Worm (Caenorhabditis elegans) whole organism, L2 larva: ENCODE measurements around the gene pdl-1.
A peak's percentile ranks its signal among the peaks of the same experiment; 100 is the strongest.

Source experiments
- Y55F3AM.14 ChIP-seq: fragments of 200-800 bp; sonication (Bioruptor generic); optimal IDR thresholded peaks from 2 replicates; lab custom pipeline; 2018; ENCODE audit warnings: mild to moderate bottlenecking, missing genetic modification characterization, missing compliant biosample characterization
- ZK546.5 ChIP-seq: sonication (generic microtip); optimal IDR thresholded peaks from 2 replicates; lab custom pipeline; 2017; ENCODE audit warnings: missing biosample characterization, missing genetic modification characterization
- alr-1 ChIP-seq: fragments of 150-350 bp; optimal IDR thresholded peaks from 2 replicates; lab custom pipeline; 2014; ENCODE audit warnings: missing biosample characterization, missing genetic modification characterization
- ama-1 ChIP-seq: fragments of 150-350 bp; optimal IDR thresholded peaks from 2 replicates; lab custom pipeline; 2018; ENCODE audit warnings: inconsistent platforms
- blmp-1 ChIP-seq: sonication (generic microtip); optimal IDR thresholded peaks from 2 replicates; lab custom pipeline; 2017; ENCODE audit warnings: missing genetic modification characterization, mild to moderate bottlenecking, missing compliant biosample characterization, antibody characterized with exemption, moderate library complexity; ENCODE audit not compliant: insufficient read depth
- ceh-82 ChIP-seq: fragments of 150-350 bp; optimal IDR thresholded peaks from 2 replicates; lab custom pipeline; 2014; ENCODE audit warnings: missing biosample characterization, missing genetic modification characterization
- crh-2 ChIP-seq: sonication (generic microtip); optimal IDR thresholded peaks from 2 replicates; lab custom pipeline; 2017; ENCODE audit warnings: missing biosample characterization, missing genetic modification characterization
- dmd-4 ChIP-seq: sonication (generic microtip); optimal IDR thresholded peaks from 2 replicates; lab custom pipeline; 2017; ENCODE audit warnings: missing biosample characterization, missing genetic modification characterization
- egl-27 ChIP-seq: sonication (generic microtip); optimal IDR thresholded peaks from 3 replicates; lab custom pipeline; 2017; ENCODE audit warnings: missing biosample characterization, missing genetic modification reagents, missing genetic modification characterization
- elt-1 ChIP-seq: fragments of 150-350 bp; optimal IDR thresholded peaks from 2 replicates; lab custom pipeline; 2014; ENCODE audit warnings: missing biosample characterization, missing genetic modification characterization
- fos-1 ChIP-seq: fragments of 150-350 bp; optimal IDR thresholded peaks from 2 replicates; lab custom pipeline; 2014; ENCODE audit warnings: missing biosample characterization, missing genetic modification characterization
- gmeb-1 ChIP-seq: fragments of 150-350 bp; optimal IDR thresholded peaks from 2 replicates; lab custom pipeline; 2014; ENCODE audit warnings: missing biosample characterization, missing genetic modification characterization
- lin-39 ChIP-seq: fragments of 150-350 bp; optimal IDR thresholded peaks from 2 replicates; lab custom pipeline; 2014; ENCODE audit warnings: missing biosample characterization, missing genetic modification reagents, missing genetic modification characterization
- lsy-2 ChIP-seq, 2 experiments: fragments of 150-350 bp in 1 of 2; sonication (generic microtip) in 1 of 2; optimal IDR thresholded peaks; 2 replicates each; lab custom pipeline; 2014 to 2017; ENCODE audit warnings: missing biosample characterization in 2 of 2, missing genetic modification characterization in 2 of 2
- mab-5 ChIP-seq: fragments of 150-350 bp; optimal IDR thresholded peaks from 2 replicates; lab custom pipeline; 2014; ENCODE audit warnings: missing biosample characterization, missing genetic modification characterization
- mdl-1 ChIP-seq, 2 experiments: fragments of 150-350 bp in 1 of 2; sonication (generic microtip) in 1 of 2; optimal IDR thresholded peaks; 2 replicates each; lab custom pipeline; 2017; ENCODE audit warnings: missing biosample characterization in 2 of 2, missing genetic modification characterization in 2 of 2
- nhr-10 ChIP-seq: sonication (generic microtip); optimal IDR thresholded peaks from 2 replicates; lab custom pipeline; 2017; ENCODE audit warnings: missing biosample characterization, missing genetic modification characterization
- nhr-11 ChIP-seq: fragments of 150-350 bp; optimal IDR thresholded peaks from 2 replicates; lab custom pipeline; 2014; ENCODE audit warnings: missing biosample characterization, missing genetic modification characterization
- nhr-129 ChIP-seq: fragments of 150-350 bp; optimal IDR thresholded peaks from 2 replicates; lab custom pipeline; 2014; ENCODE audit warnings: missing biosample characterization, missing genetic modification characterization
- nhr-21 ChIP-seq: fragments of 150-350 bp; optimal IDR thresholded peaks from 2 replicates; lab custom pipeline; 2014; ENCODE audit warnings: missing biosample characterization, missing genetic modification characterization
- nhr-23 ChIP-seq: fragments of 150-350 bp; optimal IDR thresholded peaks from 2 replicates; lab custom pipeline; 2014; ENCODE audit warnings: missing biosample characterization, missing genetic modification reagents, missing genetic modification characterization
- nhr-237 ChIP-seq: fragments of 150-350 bp; optimal IDR thresholded peaks from 2 replicates; lab custom pipeline; 2014; ENCODE audit warnings: missing biosample characterization, missing genetic modification characterization
- nhr-6 ChIP-seq: fragments of 150-350 bp; optimal IDR thresholded peaks from 2 replicates; lab custom pipeline; 2014; ENCODE audit warnings: missing biosample characterization, missing genetic modification characterization
- nhr-77 ChIP-seq: fragments of 150-350 bp; optimal IDR thresholded peaks from 2 replicates; lab custom pipeline; 2014; ENCODE audit warnings: missing biosample characterization, missing genetic modification characterization
- sem-4 ChIP-seq: fragments of 150-350 bp; optimal IDR thresholded peaks from 2 replicates; lab custom pipeline; 2014; ENCODE audit warnings: missing biosample characterization, missing genetic modification reagents, missing genetic modification characterization
- sma-3 ChIP-seq: sonication (generic microtip); optimal IDR thresholded peaks from 2 replicates; lab custom pipeline; 2016; ENCODE audit warnings: missing genetic modification reagents, missing genetic modification characterization, missing compliant biosample characterization
- sma-9 ChIP-seq, 2 experiments: fragments of 150-350 bp in 1 of 2; sonication (generic microtip) in 1 of 2; optimal IDR thresholded peaks; 2 replicates each; lab custom pipeline; 2014 to 2016; ENCODE audit warnings: missing genetic modification characterization in 2 of 2, mild to moderate bottlenecking in 1 of 2, missing biosample characterization in 1 of 2, missing compliant biosample characterization in 1 of 2, missing genetic modification reagents in 1 of 2, moderate library complexity in 1 of 2
- snpc-4 ChIP-seq: fragments of 150-350 bp; optimal IDR thresholded peaks from 2 replicates; lab custom pipeline; 2014; ENCODE audit warnings: missing biosample characterization, missing genetic modification characterization
- unc-39 ChIP-seq: fragments of 150-350 bp; optimal IDR thresholded peaks from 2 replicates; lab custom pipeline; 2014; ENCODE audit warnings: missing biosample characterization, missing genetic modification characterization
- unc-55 ChIP-seq: fragments of 150-350 bp; sonication (generic microtip); optimal IDR thresholded peaks from 3 replicates; lab custom pipeline; 2014; ENCODE audit warnings: missing biosample characterization, missing genetic modification reagents, missing genetic modification characterization
- unc-62 ChIP-seq: fragments of 150-350 bp; optimal IDR thresholded peaks from 2 replicates; lab custom pipeline; 2014; ENCODE audit warnings: missing biosample characterization, missing genetic modification reagents, missing genetic modification characterization
- zag-1 ChIP-seq: fragments of 150-350 bp; optimal IDR thresholded peaks from 2 replicates; lab custom pipeline; 2014; ENCODE audit warnings: missing biosample characterization, missing genetic modification characterization
- ztf-1 ChIP-seq: fragments of 200-800 bp; sonication (Bioruptor generic); conservative IDR thresholded peaks from 2 replicates; pipeline ENCODE4 v1.3.6; 2022; ENCODE audit warnings: missing genetic modification characterization, missing compliant biosample characterization
- ztf-11 ChIP-seq: sonication (generic microtip); optimal IDR thresholded peaks from 2 replicates; lab custom pipeline; 2017; ENCODE audit warnings: missing biosample characterization, missing genetic modification characterization
- ztf-4 ChIP-seq: fragments of 150-350 bp; optimal IDR thresholded peaks from 2 replicates; lab custom pipeline; 2014; ENCODE audit warnings: missing biosample characterization, missing genetic modification characterization

pdl-1 gene

DNA sequence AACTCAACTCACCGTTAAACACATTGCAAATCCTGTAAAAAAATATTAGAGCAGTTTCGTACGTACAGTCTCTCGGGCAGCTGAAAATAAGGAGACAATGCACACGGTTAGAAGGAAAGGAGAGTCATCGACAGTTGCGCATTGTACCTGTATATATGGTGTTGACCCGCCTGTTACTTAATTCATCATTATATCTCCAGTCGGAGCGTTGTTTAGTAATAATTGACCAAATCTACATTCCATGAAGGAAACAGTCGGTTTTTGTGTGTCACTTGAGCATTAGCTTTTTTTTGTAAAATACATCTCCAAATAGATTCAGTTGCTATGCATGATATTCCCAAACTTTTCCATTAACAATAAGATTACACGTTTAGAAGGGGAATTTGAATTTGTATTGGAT is 22.1 kb upstream of the pdl-1 start, which contains the start of gene C27H5.12:
C27H5.12 (minus strand) TSS at position 101 of the 400 bp plus-strand sequence.
- TF ChIP-seq zag-1 (tag; lab: Kevin White, UChicago) (no peak), snpc-4 (tag; lab: Kevin White, UChicago) (no peak), sma-9 (GFP tag; optimal IDR thresholded peaks at IDR 0.05; lab: Kevin White, UChicago) (no peak), sma-9 (tag; optimal IDR thresholded peaks at IDR 0.05; lab: Kevin White, UChicago) (no peak), ama-1 (lab: Kevin White, UChicago) (no peak), nhr-23 (tag; lab: Kevin White, UChicago) (no peak), unc-55 (GFP tag; lab: Kevin White, UChicago) (no peak), alr-1 (no peak), egl-27 (tag; lab: Kevin White, UChicago) (no peak), nhr-6 (tag; lab: Kevin White, UChicago) (no peak), nhr-237 (tag; lab: Kevin White, UChicago) (no peak), gmeb-1 (tag; lab: Kevin White, UChicago) (no peak), ztf-11 (tag; lab: Kevin White, UChicago) (no peak), unc-39 (tag; lab: Kevin White, UChicago) (no peak), lsy-2 (tag; optimal IDR thresholded peaks at IDR 0.05; lab: Kevin White, UChicago) (no peak), dmd-4 (tag; lab: Kevin White, UChicago) (no peak), Y55F3AM.14 (no peak), blmp-1 (no peak), nhr-129 (tag; lab: Kevin White, UChicago) (no peak), ceh-82 (tag; lab: Kevin White, UChicago) (no peak)

DNA sequence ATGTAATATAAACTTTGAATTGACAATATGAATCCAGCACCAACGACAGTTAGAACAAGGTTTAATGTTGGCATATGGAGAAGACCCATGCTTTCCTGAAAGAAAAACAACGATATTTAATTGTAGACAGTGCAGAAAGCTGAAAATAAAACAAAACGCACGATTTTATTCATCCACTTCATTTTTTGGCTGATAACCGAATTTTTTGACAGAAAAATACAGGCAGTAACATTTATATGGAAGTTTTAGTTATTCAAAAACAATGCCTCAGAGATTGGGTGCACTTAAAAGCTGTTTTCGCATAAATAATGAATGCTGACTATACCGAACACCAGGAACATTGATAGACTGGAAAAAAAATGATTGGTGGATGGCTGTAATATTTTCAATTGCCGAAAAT is 17.9 kb upstream of the pdl-1 start, which contains the start of gene mfsd-13.2:
mfsd-13.2 (minus strand) TSS at position 101 of the 400 bp plus-strand sequence.
- no peak for TF ChIP-seq mab-5 (tag; lab: Kevin White, UChicago)
- no peak for TF ChIP-seq sem-4 (tag; lab: Kevin White, UChicago)
- no peak for TF ChIP-seq lsy-2 (tag; optimal IDR thresholded peaks at IDR 0.05; lab: Kevin White, UChicago)
- no peak for TF ChIP-seq nhr-21 (tag; lab: Kevin White, UChicago)
- TF ChIP-seq unc-62 (GFP tag; lab: Kevin White, UChicago): no peak
- TF ChIP-seq dmd-4 (tag; lab: Kevin White, UChicago): no peak
- TF ChIP-seq nhr-77: no peak
- TF ChIP-seq ZK546.5 (tag; lab: Kevin White, UChicago): no peak
- TF ChIP-seq unc-55 (GFP tag; lab: Kevin White, UChicago): no peak
- TF ChIP-seq lin-39 (tag; lab: Kevin White, UChicago): no peak
- no peak for TF ChIP-seq nhr-10 (tag; lab: Kevin White, UChicago)
- TF ChIP-seq nhr-129 (tag; lab: Kevin White, UChicago): no peak
- TF ChIP-seq nhr-11 (tag; lab: Kevin White, UChicago): no peak
- TF ChIP-seq ztf-4 (tag; lab: Kevin White, UChicago): no peak
- no peak for TF ChIP-seq blmp-1
- no peak for TF ChIP-seq alr-1
- TF ChIP-seq ceh-82 (tag; lab: Kevin White, UChicago): no peak
- TF ChIP-seq, all 48 proteins: peak for 0

DNA sequence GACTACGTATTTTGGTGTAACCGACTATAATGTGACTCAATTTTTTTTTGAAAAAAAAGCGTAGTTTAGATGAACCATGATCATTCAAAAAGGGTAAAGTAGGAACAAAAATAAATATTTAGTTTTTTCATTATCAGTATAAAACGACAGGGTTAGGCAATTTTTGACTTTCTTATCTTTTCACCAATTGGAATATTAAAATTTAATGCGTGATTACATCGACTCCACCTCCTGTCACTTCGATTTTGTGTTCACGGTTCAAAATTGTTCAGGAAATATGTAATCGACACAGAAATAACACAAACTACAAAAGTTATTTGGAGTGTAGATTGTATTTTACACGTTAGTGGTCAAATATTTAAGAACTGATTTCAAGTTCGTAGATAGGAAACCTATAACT is 16.8 kb upstream of the pdl-1 start:
- TF ChIP-seq ztf-1 (GFP tag; lab: Robert Waterston, UW): no peak
- no peak for TF ChIP-seq sem-4 (tag; lab: Kevin White, UChicago)
- TF ChIP-seq sma-9 (GFP tag; optimal IDR thresholded peaks at IDR 0.05; lab: Kevin White, UChicago): peak; percentile 46
- no peak for TF ChIP-seq sma-9 (tag; optimal IDR thresholded peaks at IDR 0.05; lab: Kevin White, UChicago)
- TF ChIP-seq unc-55 (GFP tag; lab: Kevin White, UChicago): no peak
- no peak for TF ChIP-seq elt-1
- TF ChIP-seq ztf-4 (tag; lab: Kevin White, UChicago): no peak
- no peak for TF ChIP-seq mdl-1 (tag; optimal IDR thresholded peaks at IDR 0.05; lab: Kevin White, UChicago)
- peak; percentile 21 for TF ChIP-seq crh-2 (tag; lab: Kevin White, UChicago)
- peak; percentile 81 for TF ChIP-seq fos-1 (tag; lab: Kevin White, UChicago)
- TF ChIP-seq nhr-21 (tag; lab: Kevin White, UChicago): no peak
- TF ChIP-seq, all 48 proteins: peak for 3

DNA sequence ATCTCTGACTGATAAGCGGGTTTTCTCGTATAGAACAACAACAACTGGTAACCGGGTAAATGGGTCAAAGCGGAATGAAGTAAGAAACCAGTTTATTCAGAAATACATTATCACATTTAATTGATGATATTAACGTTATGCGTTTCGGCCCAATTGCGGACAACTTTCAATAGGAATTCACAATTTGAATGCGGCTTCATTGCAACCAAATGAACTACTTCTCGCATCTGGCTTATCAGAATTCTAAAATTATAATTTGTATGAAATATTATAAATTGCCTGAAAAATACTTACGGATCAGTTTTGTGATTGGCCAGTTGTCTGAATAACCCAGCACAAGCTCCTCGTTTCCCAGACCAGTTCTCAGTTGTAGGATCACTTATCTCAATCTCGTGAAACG is 14.9 kb upstream of the pdl-1 start, which contains the start of gene col-36:
col-36 (minus strand) TSS at position 101 of the 400 bp plus-strand sequence.
- TF ChIP-seq dmd-4 (tag; lab: Kevin White, UChicago) (no peak), elt-1 (no peak), alr-1 (no peak), sma-3 (GFP tag; lab: Kevin White, UChicago) (no peak), nhr-6 (tag; lab: Kevin White, UChicago) (no peak), mab-5 (tag; lab: Kevin White, UChicago) (no peak), nhr-10 (tag; lab: Kevin White, UChicago) (no peak)
